Fruit fly (Drosophila melanogaster): Measurements from ENCODE around the gene chif.

- peak; percentile 91 for TF ChIP-seq CG14711 (tag; optimal IDR thresholded peaks at IDR 0.05)
- TF ChIP-seq Hr96 (GFP tag; optimal IDR thresholded peaks at IDR 0.05): peak; percentile 94
- TF ChIP-seq toe (GFP tag; optimal IDR thresholded peaks at IDR 0.05): peak; percentile 97
- peak; percentile 88 for TF ChIP-seq CG12768 (GFP tag; optimal IDR thresholded peaks at IDR 0.05)
- TF ChIP-seq Clk (GFP tag; optimal IDR thresholded peaks at IDR 0.05): peak; percentile 57
- TF ChIP-seq CG5204 (GFP tag; optimal IDR thresholded peaks at IDR 0.05): peak; percentile 95
- TF ChIP-seq CG11617 (GFP tag; optimal IDR thresholded peaks at IDR 0.05): peak; percentile 94
- peak; percentile 86 for TF ChIP-seq cic (GFP tag; optimal IDR thresholded peaks at IDR 0.05)
Measured at dm6 chr2L:16325515-16326257, 26.7 kb downstream of the chif start, which contains the start of gene cact.
